Fruit fly (Drosophila melanogaster) whole organism, wandering third instar larva: Measurements from ENCODE around the gene Golgin104.

Source experiments
- Abd-B ChIP-seq: fragments of >200 bp; optimal IDR thresholded peaks from 2 replicates; lab custom pipeline; 2017; ENCODE audit warnings: missing biosample characterization, missing genetic modification characterization
- CG32264 ChIP-seq: fragments of 200-800 bp; sonication (Bioruptor generic); optimal IDR thresholded peaks from 2 replicates; lab custom pipeline; 2016; ENCODE audit warnings: missing biosample characterization, missing genetic modification characterization
- Dfd ChIP-seq: fragments of >200 bp; optimal IDR thresholded peaks from 2 replicates; lab custom pipeline; 2017; ENCODE audit warnings: missing biosample characterization, missing genetic modification characterization
- Dif ChIP-seq: fragments of 200-275, 200-300 bp; sonication (Bioruptor generic); optimal IDR thresholded peaks from 2 replicates; lab custom pipeline; 2018; ENCODE audit warnings: missing biosample characterization, missing genetic modification characterization; ENCODE audit not compliant: partially characterized antibody
- HLH106 ChIP-seq: fragments of 200-800 bp; optimal IDR thresholded peaks from 3 replicates; lab custom pipeline; 2019; ENCODE audit warnings: missing biosample characterization, mild to moderate bottlenecking, missing genetic modification characterization, moderate library complexity
- Hnf4 ChIP-seq: fragments of 200-800 bp; sonication (Bioruptor generic); optimal IDR thresholded peaks from 2 replicates; lab custom pipeline; 2016; ENCODE audit warnings: missing biosample characterization, mild to moderate bottlenecking, missing genetic modification characterization
- Hr83 ChIP-seq: fragments of 200-300 bp; sonication (Bioruptor generic); optimal IDR thresholded peaks from 2 replicates; lab custom pipeline; 2016; ENCODE audit warnings: missing biosample characterization, mild to moderate bottlenecking, missing genetic modification characterization, moderate library complexity; ENCODE audit not compliant: poor library complexity, severe bottlenecking
- Jra ChIP-seq: sonication (Bioruptor generic); optimal IDR thresholded peaks from 2 replicates; lab custom pipeline; 2016; ENCODE audit warnings: missing biosample characterization, missing genetic modification characterization
- Mio ChIP-seq: sonication (Bioruptor generic); optimal IDR thresholded peaks from 2 replicates; lab custom pipeline; 2016; ENCODE audit warnings: missing biosample characterization, missing genetic modification characterization
- OdsH ChIP-seq: fragments of 200-800 bp; sonication (Bioruptor generic); optimal IDR thresholded peaks from 2 replicates; lab custom pipeline; 2016; ENCODE audit warnings: missing biosample characterization, mild to moderate bottlenecking, missing genetic modification characterization
- Sp1 ChIP-seq: fragments of 200-800 bp; sonication (Bioruptor generic); optimal IDR thresholded peaks from 3 replicates; lab custom pipeline; 2019; ENCODE audit warnings: missing biosample characterization, mild to moderate bottlenecking, missing genetic modification characterization, moderate library complexity
- Vsx2 ChIP-seq: fragments of 200-300, 225-300 bp; sonication (Bioruptor generic); optimal IDR thresholded peaks from 2 replicates; lab custom pipeline; 2018; ENCODE audit warnings: missing biosample characterization, missing genetic modification characterization; ENCODE audit not compliant: partially characterized antibody
- dmrt93B ChIP-seq: fragments of 200-800 bp; sonication (Bioruptor generic); optimal IDR thresholded peaks from 2 replicates; lab custom pipeline; 2018; ENCODE audit warnings: missing biosample characterization, mild to moderate bottlenecking, missing genetic modification characterization
- dsf ChIP-seq: sonication (Bioruptor generic); optimal IDR thresholded peaks from 2 replicates; lab custom pipeline; 2016; ENCODE audit warnings: missing biosample characterization, missing genetic modification characterization, borderline replicate concordance
- ey ChIP-seq: fragments of 200-800 bp; sonication (Bioruptor generic); optimal IDR thresholded peaks from 2 replicates; lab custom pipeline; 2016; ENCODE audit warnings: missing biosample characterization, missing genetic modification characterization
- lola ChIP-seq: fragments of >200 bp; optimal IDR thresholded peaks from 2 replicates; lab custom pipeline; 2017; ENCODE audit warnings: missing biosample characterization, missing genetic modification characterization
- psq ChIP-seq: fragments of 200-800 bp; sonication (Bioruptor generic); optimal IDR thresholded peaks from 3 replicates; lab custom pipeline; 2017; ENCODE audit warnings: missing biosample characterization, mild to moderate bottlenecking, missing genetic modification characterization, moderate library complexity
- rgr ChIP-seq: fragments of 200-800 bp; sonication (Bioruptor generic); optimal IDR thresholded peaks from 3 replicates; lab custom pipeline; 2016; ENCODE audit warnings: missing biosample characterization, mild to moderate bottlenecking, missing genetic modification characterization
- tai ChIP-seq: sonication (Bioruptor generic); optimal IDR thresholded peaks from 2 replicates; lab custom pipeline; 2016; ENCODE audit warnings: missing biosample characterization, missing genetic modification characterization

Gene Golgin104

DNA sequence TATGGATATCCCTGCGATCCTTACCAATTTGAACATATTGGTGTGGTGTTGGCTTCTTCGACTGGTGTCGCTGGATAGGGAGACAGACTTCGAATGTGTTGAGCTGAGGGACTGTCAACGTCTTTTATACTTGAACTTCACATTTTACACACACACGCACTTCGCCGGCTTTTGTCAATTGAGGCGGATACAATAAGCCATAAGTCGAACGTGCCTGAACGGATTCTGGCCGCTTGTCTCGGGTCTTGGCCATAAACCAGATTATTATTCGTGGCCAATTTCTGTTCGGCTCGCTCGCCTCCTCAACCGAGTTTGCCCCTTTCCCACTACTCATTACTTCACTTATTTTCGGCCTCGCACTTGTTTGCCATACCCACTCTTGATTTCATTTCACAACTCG, 48.7 kb downstream of the Golgin104 start, which contains the start of gene CG13044:
Gene CG13044, minus strand, starts transcription at position 101 of the 400 bp plus-strand sequence.
- TF ChIP-seq ey (GFP tag; lab: Kevin White, UChicago) (no peak), Hnf4 (GFP tag; lab: Kevin White, UChicago) (no peak), dmrt93B (GFP tag; lab: Kevin White, UChicago) (no peak), CG32264 (GFP tag; lab: Kevin White, UChicago) (no peak), Sp1 (no peak), lola (GFP tag; lab: Kevin White, UChicago) (no peak), Mio (GFP tag; lab: Kevin White, UChicago) (no peak), tai (GFP tag; lab: Kevin White, UChicago) (no peak), Dfd (GFP tag; lab: Kevin White, UChicago) (no peak), psq (GFP tag; lab: Kevin White, UChicago) (no peak), rgr (GFP tag; lab: Kevin White, UChicago) (no peak), dsf (GFP tag; lab: Kevin White, UChicago) (no peak)

DNA sequence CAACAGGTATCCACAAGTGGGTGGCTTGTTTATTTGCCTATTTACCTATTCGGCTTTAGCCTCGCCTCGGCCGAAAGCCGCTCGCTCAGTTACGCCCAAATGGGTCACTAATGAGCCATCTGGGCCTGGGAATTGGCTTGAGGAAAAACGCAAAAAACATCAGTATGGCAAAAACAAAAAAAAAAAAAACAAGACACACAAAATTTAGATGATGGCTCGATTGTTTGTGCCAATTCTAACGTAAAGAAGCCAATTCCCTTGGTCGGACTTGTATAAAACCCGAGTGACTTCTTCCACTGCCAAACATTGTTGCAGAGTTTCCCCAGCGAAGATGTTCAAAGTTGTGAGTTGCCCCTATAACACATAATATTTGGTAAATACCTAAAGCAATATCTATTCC, 50.6 kb downstream of the Golgin104 start, which contains the start of gene CG4982:
Gene CG4982, plus strand, starts transcription at position 301 of the 400 bp plus-strand sequence.
- TF ChIP-seq Dif (GFP tag; lab: Kevin White, UChicago) (no peak), HLH106 (tag; lab: Kevin White, UChicago) (no peak), Mio (GFP tag; lab: Kevin White, UChicago) (no peak), Abd-B (GFP tag; lab: Kevin White, UChicago) (no peak), Dfd (GFP tag; lab: Kevin White, UChicago) (no peak), Sp1 (no peak), Vsx2 (GFP tag; lab: Kevin White, UChicago) (no peak), dsf (GFP tag; lab: Kevin White, UChicago) (no peak), Jra (GFP tag; lab: Kevin White, UChicago) (no peak), Hr83 (GFP tag; lab: Kevin White, UChicago) (no peak), CG32264 (GFP tag; lab: Kevin White, UChicago) (no peak), OdsH (GFP tag; lab: Kevin White, UChicago) (no peak)
